Worm (Caenorhabditis elegans) whole organism, midembryonic: ENCODE data around the gene T19H12.12.

ENCODE experiments used
- flt-1 ChIP-seq: fragments of 200-800 bp; sonication (Bioruptor generic); IDR thresholded peaks from 2 replicates; pipeline ENCODE4 v1.3.6; 2022; ENCODE audit warnings: missing genetic modification characterization, missing compliant biosample characterization
- klf-2 ChIP-seq: fragments of 200-800 bp; sonication (Bioruptor generic); conservative IDR thresholded peaks from 2 replicates; pipeline ENCODE4 v1.3.6; 2022; ENCODE audit warnings: missing genetic modification reagents, missing genetic modification characterization, missing compliant biosample characterization
- ztf-23 ChIP-seq: fragments of 200-800 bp; sonication (Bioruptor generic); IDR thresholded peaks from 2 replicates; pipeline ENCODE4 v1.3.6; 2022; ENCODE audit warnings: missing genetic modification reagents, missing genetic modification characterization, missing compliant biosample characterization

DNA sequence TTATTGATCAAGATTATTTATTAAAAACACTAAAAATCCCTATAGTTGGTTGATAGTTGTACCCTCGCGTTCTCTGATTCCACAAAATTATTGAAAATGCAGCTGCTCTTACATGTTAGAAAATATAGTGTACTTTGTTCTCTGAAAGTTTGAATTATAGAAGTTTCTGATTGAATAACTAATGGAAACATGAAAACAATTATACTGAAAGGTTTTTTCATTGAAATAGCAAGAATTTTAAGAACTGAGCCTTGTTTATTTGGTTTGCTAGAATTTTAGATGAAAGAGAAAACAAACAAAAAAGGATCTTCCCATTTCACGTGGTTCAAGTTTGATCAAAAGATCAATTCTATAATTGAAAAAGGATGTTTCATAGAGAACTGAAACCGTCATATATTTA, 17.1 kb upstream of the T19H12.12 start:
- TF ChIP-seq ztf-23, result no peak
- TF ChIP-seq klf-2 (GFP tag; lab: Robert Waterston, UW), result no peak
- no peak for TF ChIP-seq flt-1 (GFP tag; lab: Robert Waterston, UW)
